Fruit fly (Drosophila melanogaster) whole organism, embryonic: ENCODE data around the gene lilli.
A peak's percentile ranks its signal among the peaks of the same experiment; 100 is the strongest.

Source experiments
- Asciz ChIP-seq: fragments of 200-800 bp; sonication (Bioruptor generic); optimal IDR thresholded peaks from 2 replicates; lab custom pipeline; 2017; ENCODE audit warnings: missing biosample characterization, mild to moderate bottlenecking, missing genetic modification characterization, missing genetic modification reagents
- B-H1 ChIP-seq: fragments of 200-800 bp; sonication (Bioruptor generic); IDR thresholded peaks from 3 replicates; pipeline ENCODE4 v1.3.6; 2022; ENCODE audit warnings: missing biosample characterization, missing genetic modification characterization
- Bdp1 ChIP-seq: fragments of 200-800 bp; sonication (Bioruptor generic); optimal IDR thresholded peaks from 3 replicates; lab custom pipeline; 2016; ENCODE audit warnings: missing biosample characterization, missing genetic modification characterization
- CG12236 ChIP-seq: fragments of 200-800 bp; sonication (Bioruptor generic); optimal IDR thresholded peaks from 2 replicates; lab custom pipeline; 2016; ENCODE audit warnings: missing biosample characterization, missing genetic modification characterization
- CG14710 ChIP-seq: fragments of 200-800 bp; sonication (Bioruptor generic); optimal IDR thresholded peaks from 3 replicates; lab custom pipeline; 2019; ENCODE audit warnings: missing biosample characterization, mild to moderate bottlenecking, missing genetic modification characterization, moderate library complexity
- CG15601 ChIP-seq: fragments of 200-800 bp; sonication (Bioruptor generic); optimal IDR thresholded peaks from 3 replicates; lab custom pipeline; 2019; ENCODE audit warnings: missing biosample characterization, mild to moderate bottlenecking, missing genetic modification characterization, moderate library complexity
- CG1647 ChIP-seq: fragments of 200-800 bp; sonication (Bioruptor generic); optimal IDR thresholded peaks from 3 replicates; lab custom pipeline; 2016; ENCODE audit warnings: missing biosample characterization, missing genetic modification characterization
- CG16813 ChIP-seq: fragments of 200-800 bp; sonication (Bioruptor generic); IDR thresholded peaks from 3 replicates; pipeline ENCODE4 v1.3.6; 2022; ENCODE audit warnings: missing biosample characterization, missing genetic modification characterization; ENCODE audit not compliant: partially characterized antibody
- CG17186 ChIP-seq: fragments of 200-800 bp; sonication (Bioruptor generic); optimal IDR thresholded peaks from 3 replicates; lab custom pipeline; 2017; ENCODE audit warnings: missing biosample characterization, missing genetic modification reagents, missing genetic modification characterization
- CG32767 ChIP-seq: fragments of 200-800 bp; sonication (Bioruptor generic); IDR thresholded peaks from 2 replicates; pipeline ENCODE4 v1.3.6; 2022; ENCODE audit warnings: missing biosample characterization, missing genetic modification characterization
- CG34422 ChIP-seq: fragments of 200-800 bp; sonication (Bioruptor generic); IDR thresholded peaks from 3 replicates; pipeline ENCODE4 v1.3.6; 2022; ENCODE audit warnings: missing biosample characterization, missing genetic modification characterization
- CG3847 ChIP-seq: fragments of 200-800 bp; sonication (Bioruptor generic); IDR thresholded peaks from 2 replicates; pipeline ENCODE4 v1.3.6; 2022; ENCODE audit warnings: missing biosample characterization, missing genetic modification characterization
- CG6175 ChIP-seq: fragments of 200-800 bp; sonication (Bioruptor generic); IDR thresholded peaks from 3 replicates; pipeline ENCODE4 v1.3.6; 2022; ENCODE audit warnings: missing biosample characterization, missing genetic modification characterization
- CG6272 ChIP-seq: fragments of 200-800 bp; sonication (Bioruptor generic); IDR thresholded peaks from 2 replicates; pipeline ENCODE4 v1.3.6; 2022; ENCODE audit warnings: missing biosample characterization, missing genetic modification characterization
- CG7745 ChIP-seq: fragments of 200-800 bp; sonication (Bioruptor generic); optimal IDR thresholded peaks from 2 replicates; lab custom pipeline; 2018; ENCODE audit warnings: missing biosample characterization, mild to moderate bottlenecking, missing genetic modification characterization, moderate library complexity
- CG7786 ChIP-seq: fragments of 200-800 bp; sonication (Bioruptor generic); optimal IDR thresholded peaks from 2 replicates; lab custom pipeline; 2016; ENCODE audit warnings: missing biosample characterization, missing genetic modification characterization
- CG9797 ChIP-seq: fragments of 200-800 bp; sonication (Bioruptor generic); optimal IDR thresholded peaks from 3 replicates; lab custom pipeline; 2018; ENCODE audit warnings: missing biosample characterization, mild to moderate bottlenecking, missing genetic modification characterization
- CTCF ChIP-seq: fragments of 200-800 bp; sonication (Bioruptor generic); optimal IDR thresholded peaks from 2 replicates; lab custom pipeline; 2017; ENCODE audit warnings: missing biosample characterization, mild to moderate bottlenecking, missing genetic modification characterization, moderate library complexity
- D19B ChIP-seq: fragments of 200-800 bp; sonication (Bioruptor generic); optimal IDR thresholded peaks from 2 replicates; lab custom pipeline; 2017; ENCODE audit warnings: missing biosample characterization, mild to moderate bottlenecking, missing genetic modification characterization
- Hmr ChIP-seq: fragments of 200-800 bp; sonication (Bioruptor generic); optimal IDR thresholded peaks from 3 replicates; lab custom pipeline; 2017; ENCODE audit warnings: mild to moderate bottlenecking, missing biosample characterization, missing genetic modification reagents, missing genetic modification characterization
- Hsf ChIP-seq: fragments of 200-800 bp; sonication (Bioruptor generic); optimal IDR thresholded peaks from 3 replicates; lab custom pipeline; 2016; ENCODE audit warnings: missing biosample characterization, missing genetic modification characterization
- Jarid2 ChIP-seq: fragments of 200-800 bp; sonication (Bioruptor generic); optimal IDR thresholded peaks from 3 replicates; lab custom pipeline; 2017; ENCODE audit warnings: mild to moderate bottlenecking, missing biosample characterization, missing genetic modification reagents, missing genetic modification characterization
- Lhr ChIP-seq: fragments of 200-800 bp; sonication (Bioruptor generic); optimal IDR thresholded peaks from 3 replicates; lab custom pipeline; 2017; ENCODE audit warnings: mild to moderate bottlenecking, missing biosample characterization, missing genetic modification reagents, missing genetic modification characterization
- MESR4 ChIP-seq: fragments of 200-800 bp; sonication (Bioruptor generic); optimal IDR thresholded peaks from 2 replicates; lab custom pipeline; 2018; ENCODE audit warnings: missing biosample characterization, mild to moderate bottlenecking, missing genetic modification characterization, moderate library complexity
- Myb ChIP-seq: fragments of 200-800 bp; sonication (Bioruptor generic); optimal IDR thresholded peaks from 2 replicates; lab custom pipeline; 2016; ENCODE audit warnings: missing biosample characterization, missing genetic modification characterization
- Oli ChIP-seq: fragments of 200-800 bp; sonication (Bioruptor generic); optimal IDR thresholded peaks from 2 replicates; lab custom pipeline; 2018; ENCODE audit warnings: missing biosample characterization, mild to moderate bottlenecking, missing genetic modification characterization, moderate library complexity
- Sox102F ChIP-seq: fragments of 200-800 bp; sonication (Bioruptor generic); optimal IDR thresholded peaks from 2 replicates; lab custom pipeline; 2018; ENCODE audit warnings: missing biosample characterization, mild to moderate bottlenecking, missing genetic modification characterization, moderate library complexity
- Taf1 ChIP-seq: fragments of 200-800 bp; sonication (Bioruptor generic); IDR thresholded peaks from 2 replicates; pipeline ENCODE4 v1.3.6; 2022; ENCODE audit warnings: missing biosample characterization, missing genetic modification characterization
- Tbp ChIP-seq: fragments of >200 bp; optimal IDR thresholded peaks from 2 replicates; lab custom pipeline; 2018; ENCODE audit warnings: missing biosample characterization, missing genetic modification characterization
- YL-1 ChIP-seq: fragments of 200-800 bp; sonication (Bioruptor generic); optimal IDR thresholded peaks from 3 replicates; lab custom pipeline; 2017; ENCODE audit warnings: missing biosample characterization, mild to moderate bottlenecking, missing genetic modification characterization
- ara ChIP-seq: fragments of 200-800 bp; sonication (Bioruptor generic); IDR thresholded peaks from 2 replicates; pipeline ENCODE4 v1.3.6; 2022; ENCODE audit warnings: missing biosample characterization, missing genetic modification characterization
- ato ChIP-seq: fragments of 200-800 bp; sonication (Bioruptor generic); IDR thresholded peaks from 2 replicates; pipeline ENCODE4 v1.3.6; 2022; ENCODE audit warnings: missing biosample characterization, missing genetic modification characterization; ENCODE audit not compliant: partially characterized antibody
- caup ChIP-seq: fragments of 200-800 bp; sonication (Bioruptor generic); optimal IDR thresholded peaks from 3 replicates; lab custom pipeline; 2017; ENCODE audit warnings: missing biosample characterization, mild to moderate bottlenecking, missing genetic modification characterization, moderate library complexity; ENCODE audit not compliant: severe bottlenecking
- da ChIP-seq: fragments of 200-800 bp; sonication (Bioruptor generic); optimal IDR thresholded peaks from 2 replicates; lab custom pipeline; 2016; ENCODE audit warnings: missing biosample characterization, missing genetic modification characterization
- eve ChIP-seq, 2 experiments: fragments of >200 bp; optimal IDR thresholded peaks; 2 replicates each; lab custom pipeline; 2017; ENCODE audit warnings: missing biosample characterization in 2 of 2, missing genetic modification characterization in 2 of 2
- fd64A ChIP-seq: fragments of 200-800 bp; sonication (Bioruptor generic); optimal IDR thresholded peaks from 3 replicates; lab custom pipeline; 2018; ENCODE audit warnings: missing biosample characterization, mild to moderate bottlenecking, missing genetic modification characterization
- hbn ChIP-seq: fragments of 200-800 bp; sonication (Bioruptor generic); IDR thresholded peaks from 2 replicates; pipeline ENCODE4 v1.3.6; 2022; ENCODE audit warnings: missing biosample characterization, missing genetic modification characterization; ENCODE audit not compliant: partially characterized antibody
- kay ChIP-seq: fragments of 200-800 bp; sonication (Bioruptor generic); optimal IDR thresholded peaks from 2 replicates; lab custom pipeline; 2016; ENCODE audit warnings: missing biosample characterization, missing genetic modification characterization
- lbe ChIP-seq: fragments of 200-800 bp; sonication (Bioruptor generic); optimal IDR thresholded peaks from 2 replicates; lab custom pipeline; 2016; ENCODE audit warnings: missing biosample characterization, mild to moderate bottlenecking, missing genetic modification characterization
- lmd ChIP-seq: fragments of 200-800 bp; sonication (Bioruptor generic); IDR thresholded peaks from 2 replicates; pipeline ENCODE4 v1.3.6; 2022; ENCODE audit warnings: missing biosample characterization, missing genetic modification characterization
- nmo ChIP-seq: fragments of 200-800 bp; sonication (Bioruptor generic); optimal IDR thresholded peaks from 2 replicates; lab custom pipeline; 2018; ENCODE audit warnings: missing biosample characterization, mild to moderate bottlenecking, missing genetic modification characterization, moderate library complexity
- onecut ChIP-seq: fragments of 200-800 bp; sonication (Bioruptor generic); IDR thresholded peaks from 2 replicates; pipeline ENCODE4 v1.3.6; 2022; ENCODE audit warnings: missing biosample characterization, missing genetic modification characterization
- pfk ChIP-seq: fragments of 200-800 bp; sonication (Bioruptor generic); optimal IDR thresholded peaks from 2 replicates; lab custom pipeline; 2018; ENCODE audit warnings: missing biosample characterization, mild to moderate bottlenecking, missing genetic modification characterization, moderate library complexity
- sens ChIP-seq: fragments of 200-800 bp; sonication (Bioruptor generic); peaks from one replicate; lab custom pipeline; 2016; ENCODE audit warnings: missing biosample characterization, missing genetic modification characterization
- stwl ChIP-seq: fragments of 200-800 bp; sonication (Bioruptor generic); optimal IDR thresholded peaks from 3 replicates; lab custom pipeline; 2018; ENCODE audit warnings: missing biosample characterization, mild to moderate bottlenecking, missing genetic modification characterization, moderate library complexity
- tin ChIP-seq: fragments of 200-800 bp; sonication (Bioruptor generic); optimal IDR thresholded peaks from 3 replicates; lab custom pipeline; 2016; ENCODE audit warnings: missing biosample characterization, missing genetic modification characterization
- tna ChIP-seq: fragments of 200-800 bp; sonication (Bioruptor generic); IDR thresholded peaks from 2 replicates; pipeline ENCODE4 v1.3.6; 2022; ENCODE audit warnings: missing biosample characterization, missing genetic modification characterization; ENCODE audit not compliant: partially characterized antibody
- toy ChIP-seq: fragments of 200-800 bp; sonication (Bioruptor generic); IDR thresholded peaks from 2 replicates; pipeline ENCODE4 v1.3.6; 2022; ENCODE audit warnings: missing biosample characterization, missing genetic modification characterization
- ttk ChIP-seq: fragments of 200-800 bp; sonication (Bioruptor generic); IDR thresholded peaks from 2 replicates; pipeline ENCODE4 v2.1.2; 2022; ENCODE audit warnings: missing biosample characterization, missing genetic modification characterization
- wek ChIP-seq: fragments of 200-800 bp; sonication (Bioruptor generic); optimal IDR thresholded peaks from 3 replicates; lab custom pipeline; 2018; ENCODE audit warnings: missing biosample characterization, mild to moderate bottlenecking, missing genetic modification characterization, moderate library complexity

Gene lilli

dm6 chr2L:2897024-2897549 is 11.4 kb downstream of the lilli start (continued):
- TF ChIP-seq YL-1 (no peak), nmo (GFP tag; lab: Kevin White, UChicago) (peak; percentile 86), CG9797 (GFP tag; lab: Kevin White, UChicago) (no peak), CG17186 (GFP tag; lab: Kevin White, UChicago) (no peak), hbn (GFP tag; lab: Robert Waterston, UW) (no peak), Taf1 (no peak), tin (GFP tag; lab: Kevin White, UChicago) (peak; percentile 84), Jarid2 (GFP tag; lab: Kevin White, UChicago) (peak; percentile 15), wek (GFP tag; lab: Kevin White, UChicago) (no peak), Asciz (GFP tag; lab: Kevin White, UChicago) (peak; percentile 38), CG12236 (GFP tag; lab: Kevin White, UChicago) (peak; percentile 80), tna (GFP tag; lab: Robert Waterston, UW) (no peak), pfk (GFP tag; lab: Kevin White, UChicago) (no peak), B-H1 (peak; percentile 73), caup (peak; percentile 70), CG7786 (GFP tag; lab: Kevin White, UChicago) (peak; percentile 80), toy (GFP tag; lab: Robert Waterston, UW) (no peak), CG6175 (GFP tag; lab: Robert Waterston, UW) (peak; percentile 26; the same call in 1 of the 3 replicates), ato (GFP tag; lab: Robert Waterston, UW) (no peak), Myb (GFP tag; lab: Kevin White, UChicago) (peak; percentile 69), Sox102F (GFP tag; lab: Kevin White, UChicago) (peak; percentile 93), kay (GFP tag; lab: Kevin White, UChicago) (peak; percentile 79), CG16813 (no peak), fd64A (GFP tag; lab: Kevin White, UChicago) (peak; percentile 62), lmd (GFP tag; lab: Robert Waterston, UW) (peak; percentile 86), Lhr (peak; percentile 49), D19B (GFP tag; lab: Kevin White, UChicago) (peak; percentile 6), MESR4 (no peak), CG14710 (peak; percentile 58), CG32767 (GFP tag; lab: Robert Waterston, UW) (peak; percentile 82), Tbp (GFP tag; lab: Kevin White, UChicago) (no peak), CTCF (GFP tag; lab: Kevin White, UChicago) (peak; percentile 25), CG3847 (GFP tag; lab: Robert Waterston, UW) (peak; percentile 58), CG7745 (peak; percentile 64)

dm6 chr2L:2897710-2898109 is 12.0 kb downstream of the lilli start:
- TF ChIP-seq sens (GFP tag; lab: Kevin White, UChicago) (peak; percentile 74), ttk (no peak), da (GFP tag; lab: Kevin White, UChicago) (no peak), Bdp1 (no peak), onecut (GFP tag; lab: Robert Waterston, UW) (peak; percentile 2; the same call in 1 of the 2 replicates), ara (GFP tag; lab: Robert Waterston, UW) (no peak), fd64A (GFP tag; lab: Kevin White, UChicago) (peak; percentile 83), wek (GFP tag; lab: Kevin White, UChicago) (peak; percentile 13), eve (GFP tag; optimal IDR thresholded peaks at IDR 0.05; lab: Kevin White, UChicago) (peak in 1 of 2 experiments; percentile 69), CG6272 (GFP tag; lab: Robert Waterston, UW) (no peak), lbe (no peak), Hsf (no peak), stwl (tag; lab: Kevin White, UChicago) (peak; percentile 35), Hmr (GFP tag; lab: Kevin White, UChicago) (no peak), CG15601 (tag; lab: Kevin White, UChicago) (peak; percentile 3), CG34422 (GFP tag; lab: Robert Waterston, UW) (no peak), Oli (tag; lab: Kevin White, UChicago) (no peak), CG1647 (GFP tag; lab: Kevin White, UChicago) (no peak)
